Fruit fly (Drosophila melanogaster): Measurements from ENCODE around the gene Grip.

The Grip gene

dm6 chrX:5925793-5926418 is 40.2 kb upstream of the Grip start (continued):
- TF ChIP-seq CG6689 (GFP tag; IDR thresholded peaks at IDR 0.05) (peak; percentile 30), bsh (GFP tag; optimal IDR thresholded peaks at IDR 0.05) (peak; percentile 18 to 38), CG18262 (tag; optimal IDR thresholded peaks at IDR 0.05) (peak; percentile 21), CG34422 (GFP tag; IDR thresholded peaks at IDR 0.05) (peak; percentile 41; the same call in 1 of the 3 replicates), CG11560 (tag; IDR thresholded peaks at IDR 0.05) (no peak), wor (GFP tag; IDR thresholded peaks at IDR 0.05) (no peak), Ets97D (GFP tag; optimal IDR thresholded peaks at IDR 0.05) (no peak), HLH54F (GFP tag; optimal IDR thresholded peaks at IDR 0.05) (no peak), dysf (GFP tag; IDR thresholded peaks at IDR 0.05) (0 out of 3 replicates have a peak, but pooled peaks have one; percentile 26), caup (GFP tag; optimal IDR thresholded peaks at IDR 0.05; ENCODE audit: severe bottlenecking) (no peak), HLH3B (GFP tag; IDR thresholded peaks at IDR 0.05) (peak; percentile 43), Med (GFP tag) (peak; percentile 61), Ssrp (tag; optimal IDR thresholded peaks at IDR 0.05) (peak; percentile 40), crc (GFP tag; optimal IDR thresholded peaks at IDR 0.05) (no peak), ro (GFP tag; IDR thresholded peaks at IDR 0.05) (no peak), amos (GFP tag; IDR thresholded peaks at IDR 0.05; ENCODE audit: partially characterized antibody) (no peak), eyg (GFP tag; optimal IDR thresholded peaks at IDR 0.05) (no peak), vvl (GFP tag; IDR thresholded peaks at IDR 0.05) (peak; percentile 56), CG11504 (tag; optimal IDR thresholded peaks at IDR 0.05) (peak; percentile 28), CG10979 (tag; optimal IDR thresholded peaks at IDR 0.05) (peak; percentile 36), CG2712 (tag; optimal IDR thresholded peaks at IDR 0.05) (peak; percentile 37), aop (GFP tag; IDR thresholded peaks at IDR 0.05) (no peak), zfh1 (GFP tag; IDR thresholded peaks at IDR 0.05) (0 out of 3 replicates have a peak, but pooled peaks have one; percentile 42), Awh (GFP tag; IDR thresholded peaks at IDR 0.05) (no peak), prd (optimal IDR thresholded peaks at IDR 0.05) (no peak), prd (GFP tag; IDR thresholded peaks at IDR 0.05) (peak; percentile 32; the same call in 1 of the 3 replicates), ci (GFP tag; IDR thresholded peaks at IDR 0.05) (peak; percentile 73), peb (GFP tag; IDR thresholded peaks at IDR 0.05) (0 out of 2 replicates have a peak, but pooled peaks have one; percentile 6), lov (optimal IDR thresholded peaks at IDR 0.05) (no peak), lov (GFP tag; IDR thresholded peaks at IDR 0.05) (no peak), CG4820 (GFP tag; optimal IDR thresholded peaks at IDR 0.05) (no peak), cas (GFP tag; IDR thresholded peaks at IDR 0.05) (no peak), disco-r (GFP tag; optimal IDR thresholded peaks at IDR 0.05) (no peak), CG10543 (GFP tag; optimal IDR thresholded peaks at IDR 0.05) (no peak), CG31388 (GFP tag; optimal IDR thresholded peaks at IDR 0.05) (no peak), YL-1 (GFP tag; optimal IDR thresholded peaks at IDR 0.05) (no peak), Ptx1 (GFP tag; IDR thresholded peaks at IDR 0.05) (no peak), CG7963 (GFP tag; IDR thresholded peaks at IDR 0.05; ENCODE audit: partially characterized antibody) (no peak), Blimp-1 (GFP tag; optimal IDR thresholded peaks at IDR 0.05) (peak; percentile 41)

DNA sequence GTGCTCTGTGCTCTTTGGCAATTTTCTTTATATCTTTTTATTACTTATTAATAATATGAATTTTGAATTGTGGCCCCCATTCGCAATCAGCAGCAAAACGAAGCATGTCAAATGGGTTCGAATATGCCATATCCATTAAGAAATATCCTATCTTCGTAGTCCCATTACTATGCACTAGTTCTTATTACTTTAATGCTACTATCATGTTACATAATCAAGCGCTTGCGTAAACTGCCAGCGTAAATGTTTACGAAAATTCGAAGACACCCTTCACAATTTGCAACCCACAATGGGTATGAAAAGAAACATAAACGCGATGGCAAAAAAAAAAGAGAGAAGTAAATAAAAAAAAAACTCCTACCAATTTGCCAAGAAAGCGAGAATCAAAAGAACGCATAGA is 39.4 kb upstream of the Grip start:
- TF ChIP-seq Drgx (GFP tag; IDR thresholded peaks at IDR 0.05) = peak; percentile 62; the same call in 1 of the 2 replicates
- TF ChIP-seq Atf-2 (GFP tag; optimal IDR thresholded peaks at IDR 0.05) = no peak
- TF ChIP-seq Pdp1 (GFP tag; optimal IDR thresholded peaks at IDR 0.05) = peak in 1 of 2 experiments; percentile 68
- TF ChIP-seq Med (GFP tag) = peak; percentile 21
- peak; percentile 27 for TF ChIP-seq D19B (GFP tag; optimal IDR thresholded peaks at IDR 0.05)
- TF ChIP-seq CG11093 (GFP tag; IDR thresholded peaks at IDR 0.05) = no peak
